Worm (Caenorhabditis elegans): ENCODE data around the gene F54D5.7.
A peak's percentile ranks its signal among the peaks of the same experiment; 100 is the strongest.

F54D5.7 gene

ce11 chrII:11547254-11547687 lies at the start of gene F54D5.7 (continued):
- TF ChIP-seq ceh-100 (GFP tag; IDR thresholded peaks at IDR 0.05) = peak; percentile 49
- no peak for TF ChIP-seq Y79H2A.3 (GFP tag; conservative IDR thresholded peaks at IDR 0.05)
- no peak for TF ChIP-seq pha-4 (tag; optimal IDR thresholded peaks at IDR 0.05)
- no peak for TF ChIP-seq egl-44 (GFP tag; IDR thresholded peaks at IDR 0.05)
- TF ChIP-seq F23B12.7 (tag; optimal IDR thresholded peaks at IDR 0.05; ENCODE audit: insufficient read depth) = peak; percentile 35
- no peak for TF ChIP-seq fkh-3 (tag; optimal IDR thresholded peaks at IDR 0.05)
- TF ChIP-seq sdz-38 (tag; optimal IDR thresholded peaks at IDR 0.05) = no peak
- TF ChIP-seq ztf-18 (tag; optimal IDR thresholded peaks at IDR 0.05) = peak; percentile 57
- no peak for TF ChIP-seq F55B11.4 (tag; optimal IDR thresholded peaks at IDR 0.05; ENCODE audit: borderline replicate concordance, insufficient read depth)
- TF ChIP-seq bed-1 (GFP tag; IDR thresholded peaks at IDR 0.05) = 0 out of 2 replicates have a peak, but pooled peaks have one; percentile 39
- TF ChIP-seq let-526 (GFP tag; IDR thresholded peaks at IDR 0.05) = 0 out of 2 replicates have a peak, but pooled peaks have one; percentile 17
- peak; percentile 22 for TF ChIP-seq T07F8.4 (tag; optimal IDR thresholded peaks at IDR 0.05)
- TF ChIP-seq madf-3 (GFP tag; IDR thresholded peaks at IDR 0.05) = 0 out of 2 replicates have a peak, but pooled peaks have one; percentile 32
- TF ChIP-seq F22D6.2 (tag; optimal IDR thresholded peaks at IDR 0.05) = peak; percentile 11
- no peak for TF ChIP-seq ztf-28 (GFP tag; IDR thresholded peaks at IDR 0.05)
- TF ChIP-seq him-1 (tag; optimal IDR thresholded peaks at IDR 0.05) = no peak
- peak; percentile 74 for TF ChIP-seq hsf-1 (GFP tag; IDR thresholded peaks at IDR 0.05)
- TF ChIP-seq ceh-91 (GFP tag; IDR thresholded peaks at IDR 0.05) = no peak
- no peak for TF ChIP-seq F39B2.1 (GFP tag; IDR thresholded peaks at IDR 0.05)
- TF ChIP-seq unc-62 (GFP tag; optimal IDR thresholded peaks at IDR 0.05) = no peak
- peak; percentile 34 for TF ChIP-seq nhr-90 (tag; optimal IDR thresholded peaks at IDR 0.05)
- peak; percentile 59 for TF ChIP-seq atf-7 (tag; optimal IDR thresholded peaks at IDR 0.05)
- TF ChIP-seq snpc-1.1 (tag; optimal IDR thresholded peaks at IDR 0.05; ENCODE audit: insufficient read depth) = no peak
- TF ChIP-seq ekl-4 (GFP tag; IDR thresholded peaks at IDR 0.05) = peak; percentile 39; the same call in 1 of the 2 replicates
- peak; percentile 74 for TF ChIP-seq chd-7 (tag; optimal IDR thresholded peaks at IDR 0.05)
- 0 out of 2 replicates have a peak, but pooled peaks have one; percentile 51 for TF ChIP-seq C06A6.2 (GFP tag; conservative IDR thresholded peaks at IDR 0.05)
- TF ChIP-seq ets-4 (GFP tag; optimal IDR thresholded peaks at IDR 0.05) = peak; percentile 96
- TF ChIP-seq rpc-1 (optimal IDR thresholded peaks at IDR 0.05) = no peak
- TF ChIP-seq rpc-1 (tag; optimal IDR thresholded peaks at IDR 0.05) = no peak
- TF ChIP-seq zim-3 (tag; optimal IDR thresholded peaks at IDR 0.05) = peak; percentile 34
- TF ChIP-seq bed-2 (GFP tag; IDR thresholded peaks at IDR 0.05) = no peak
- no peak for TF ChIP-seq ztf-25 (GFP tag; IDR thresholded peaks at IDR 0.05)

DNA sequence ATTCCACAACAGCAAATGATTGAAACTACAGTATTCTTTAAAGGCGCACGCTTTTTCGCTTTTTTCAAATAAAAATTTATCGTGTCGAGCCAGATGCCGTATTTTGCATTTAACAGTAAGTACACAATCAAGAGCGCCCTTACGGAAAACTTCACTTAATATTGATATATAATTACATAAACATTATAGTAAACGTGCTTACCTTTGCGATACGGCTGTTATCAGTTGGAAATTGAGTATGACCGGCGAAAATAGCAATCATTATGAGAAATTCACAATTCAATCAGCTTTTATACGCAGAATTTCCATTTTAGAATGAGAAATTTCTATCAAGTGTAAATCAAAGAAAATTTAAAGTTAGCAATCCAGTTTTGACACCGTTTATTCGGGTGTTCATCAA lies 47.1 kb upstream of the F54D5.7 start, which contains the start of gene B0334.20:
Gene B0334.20, minus strand, starts transcription at position 262 of the 400 bp plus-strand sequence.
- TF ChIP-seq rcor-1 (GFP tag; IDR thresholded peaks at IDR 0.05) (no peak), lsl-1 (GFP tag; optimal IDR thresholded peaks at IDR 0.05) (peak; percentile 5), nhr-80 (tag; optimal IDR thresholded peaks at IDR 0.05) (peak; percentile 9), ccch-3 (GFP tag; optimal IDR thresholded peaks at IDR 0.05) (no peak)

DNA sequence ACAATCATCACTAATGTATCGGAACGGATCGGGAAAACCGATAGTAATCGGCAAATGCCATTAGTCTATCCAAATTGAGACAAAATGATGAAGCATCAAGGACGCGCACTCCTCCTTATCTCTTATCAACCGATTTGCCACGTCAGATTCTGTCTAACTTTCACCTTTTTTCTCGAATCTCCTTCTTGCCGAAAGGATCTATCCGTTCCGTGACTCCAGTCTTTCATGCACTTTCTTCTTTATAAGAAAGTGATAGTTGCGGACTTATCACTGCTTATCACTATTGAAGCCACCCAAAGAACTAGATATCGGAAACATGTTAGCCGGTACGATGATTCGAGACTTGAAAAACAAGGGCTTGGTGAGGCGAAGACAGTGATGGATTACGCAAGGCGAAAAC lies 45.4 kb upstream of the F54D5.7 start:
- TF ChIP-seq repo-1 (tag; optimal IDR thresholded peaks at IDR 0.05) = no peak
- TF ChIP-seq fkh-3 (tag; optimal IDR thresholded peaks at IDR 0.05) = no peak
- TF ChIP-seq sdz-38 (tag; optimal IDR thresholded peaks at IDR 0.05) = no peak
- TF ChIP-seq F57C9.4 (tag; optimal IDR thresholded peaks at IDR 0.05) = no peak
- TF ChIP-seq lin-40 (tag; optimal IDR thresholded peaks at IDR 0.05) = no peak
- no peak for TF ChIP-seq ceh-100 (GFP tag; IDR thresholded peaks at IDR 0.05)
- TF ChIP-seq B0261.1 (tag; optimal IDR thresholded peaks at IDR 0.05) = no peak
- TF ChIP-seq lag-1 (GFP tag; IDR thresholded peaks at IDR 0.05) = no peak
- TF ChIP-seq cebp-2 (GFP tag; IDR thresholded peaks at IDR 0.05) = no peak
- TF ChIP-seq F55B11.4 (tag; optimal IDR thresholded peaks at IDR 0.05; ENCODE audit: borderline replicate concordance, insufficient read depth) = no peak
- TF ChIP-seq nfya-1 (tag; optimal IDR thresholded peaks at IDR 0.05; ENCODE audit: borderline replicate concordance, insufficient read depth) = no peak
- TF ChIP-seq snpc-3.4 (tag; optimal IDR thresholded peaks at IDR 0.05) = no peak
